Fruit fly (Drosophila melanogaster) whole organism, embryonic: Measurements from ENCODE around the gene Snx1.

Source experiments
- Bdp1 ChIP-seq: fragments of 200-800 bp; sonication (Bioruptor generic); optimal IDR thresholded peaks from 3 replicates; lab custom pipeline; 2016; ENCODE audit warnings: missing biosample characterization, missing genetic modification characterization
- Bgb ChIP-seq: fragments of 200-800 bp; sonication (Bioruptor generic); IDR thresholded peaks from 2 replicates; pipeline ENCODE4 v1.3.6; 2022; ENCODE audit warnings: missing biosample characterization, missing genetic modification characterization; ENCODE audit not compliant: partially characterized antibody
- CG10267 ChIP-seq: fragments of 200-800 bp; sonication (Bioruptor generic); optimal IDR thresholded peaks from 2 replicates; lab custom pipeline; 2018; ENCODE audit warnings: missing biosample characterization, mild to moderate bottlenecking, missing genetic modification characterization, moderate library complexity
- CG11398 ChIP-seq: fragments of 200-800 bp; sonication (Bioruptor generic); optimal IDR thresholded peaks from 2 replicates; lab custom pipeline; 2016; ENCODE audit warnings: missing biosample characterization, missing genetic modification characterization
- CG11504 ChIP-seq: fragments of 200-800 bp; sonication (Bioruptor generic); optimal IDR thresholded peaks from 3 replicates; lab custom pipeline; 2019; ENCODE audit warnings: missing biosample characterization, mild to moderate bottlenecking, missing genetic modification characterization, moderate library complexity
- CG1233 ChIP-seq: fragments of 200-800 bp; sonication (Bioruptor generic); optimal IDR thresholded peaks from 4 replicates; lab custom pipeline; 2018; ENCODE audit warnings: missing biosample characterization, mild to moderate bottlenecking, missing genetic modification characterization
- CG15269 ChIP-seq: fragments of 200-800 bp; sonication (Bioruptor generic); optimal IDR thresholded peaks from 2 replicates; lab custom pipeline; 2018; ENCODE audit warnings: missing biosample characterization, mild to moderate bottlenecking, missing genetic modification characterization, moderate library complexity
- CG15601 ChIP-seq: fragments of 200-800 bp; sonication (Bioruptor generic); optimal IDR thresholded peaks from 3 replicates; lab custom pipeline; 2019; ENCODE audit warnings: missing biosample characterization, mild to moderate bottlenecking, missing genetic modification characterization, moderate library complexity
- CG17359 ChIP-seq: fragments of 200-800 bp; sonication (Bioruptor generic); optimal IDR thresholded peaks from 3 replicates; lab custom pipeline; 2018; ENCODE audit warnings: missing biosample characterization, mild to moderate bottlenecking, missing genetic modification characterization, moderate library complexity
- CG2116 ChIP-seq: fragments of 200-800 bp; sonication (Bioruptor generic); optimal IDR thresholded peaks from 3 replicates; lab custom pipeline; 2018; ENCODE audit warnings: missing biosample characterization, mild to moderate bottlenecking, missing genetic modification characterization
- CG2129 ChIP-seq: fragments of 200-800 bp; sonication (Bioruptor generic); IDR thresholded peaks from 2 replicates; pipeline ENCODE4 v1.3.6; 2022; ENCODE audit warnings: missing biosample characterization, missing genetic modification characterization; ENCODE audit not compliant: partially characterized antibody
- CG2875 ChIP-seq: fragments of 200-800 bp; sonication (Bioruptor generic); optimal IDR thresholded peaks from 2 replicates; lab custom pipeline; 2017; ENCODE audit warnings: missing biosample characterization, mild to moderate bottlenecking, missing genetic modification characterization, missing genetic modification reagents
- CG32532 ChIP-seq: fragments of 200-800 bp; sonication (Bioruptor generic); IDR thresholded peaks from 2 replicates; pipeline ENCODE4 v1.3.6; 2022; ENCODE audit warnings: missing biosample characterization, missing genetic modification characterization
- CG3726 ChIP-seq: fragments of 200-800 bp; sonication (Bioruptor generic); IDR thresholded peaks from 3 replicates; pipeline ENCODE4, ENCODE4 v1.3.6; 2022; ENCODE audit warnings: missing biosample characterization, missing genetic modification characterization
- CG4404 ChIP-seq: fragments of 200-800 bp; sonication (Bioruptor generic); IDR thresholded peaks from 2 replicates; pipeline ENCODE4 v1.3.6; 2022; ENCODE audit warnings: missing biosample characterization, missing genetic modification characterization
- CG6175 ChIP-seq: fragments of 200-800 bp; sonication (Bioruptor generic); IDR thresholded peaks from 3 replicates; pipeline ENCODE4 v1.3.6; 2022; ENCODE audit warnings: missing biosample characterization, missing genetic modification characterization
- CG6765 ChIP-seq: fragments of 200-800 bp; sonication (Bioruptor generic); optimal IDR thresholded peaks from 3 replicates; lab custom pipeline; 2017; ENCODE audit warnings: missing biosample characterization, mild to moderate bottlenecking, missing genetic modification characterization
- CG6791 ChIP-seq: fragments of 200-800 bp; sonication (Bioruptor generic); IDR thresholded peaks from 3 replicates; pipeline ENCODE4 v1.3.6; 2022; ENCODE audit warnings: missing biosample characterization, missing genetic modification characterization; ENCODE audit not compliant: partially characterized antibody
- CG7357 ChIP-seq: fragments of 200-800 bp; sonication (Bioruptor generic); IDR thresholded peaks from 3 replicates; pipeline ENCODE4 v1.3.6; 2022; ENCODE audit warnings: missing biosample characterization, missing genetic modification characterization
- CG8281 ChIP-seq: fragments of 200-800 bp; sonication (Bioruptor generic); optimal IDR thresholded peaks from 2 replicates; lab custom pipeline; 2018; ENCODE audit warnings: missing biosample characterization, mild to moderate bottlenecking, missing genetic modification characterization, moderate library complexity
- Drgx ChIP-seq: fragments of 200-800 bp; sonication (Bioruptor generic); IDR thresholded peaks from 2 replicates; pipeline ENCODE4 v1.3.6; 2022; ENCODE audit warnings: missing biosample characterization, missing genetic modification characterization
- HLH3B ChIP-seq: fragments of 200-800 bp; sonication (Bioruptor generic); IDR thresholded peaks from 2 replicates; pipeline ENCODE4 v1.3.6; 2022; ENCODE audit warnings: missing biosample characterization, missing genetic modification characterization
- Hand ChIP-seq: fragments of 200-800 bp; sonication (Bioruptor generic); optimal IDR thresholded peaks from 2 replicates; lab custom pipeline; 2017; ENCODE audit warnings: mild to moderate bottlenecking, missing biosample characterization, missing genetic modification reagents, missing genetic modification characterization
- Hr51 ChIP-seq, 2 experiments: fragments of 200-800 bp; sonication (Bioruptor generic); optimal IDR thresholded peaks; 2 replicates in 1 of 2; 3 replicates in 1 of 2; lab custom pipeline; 2016 to 2018; ENCODE audit warnings: missing biosample characterization in 2 of 2, missing genetic modification characterization in 2 of 2, mild to moderate bottlenecking in 1 of 2, moderate library complexity in 1 of 2
- Meics ChIP-seq: fragments of 200-800 bp; sonication (Bioruptor generic); optimal IDR thresholded peaks from 2 replicates; lab custom pipeline; 2017; ENCODE audit warnings: missing biosample characterization, mild to moderate bottlenecking, missing genetic modification characterization
- NFAT ChIP-seq: fragments of 200-800 bp; sonication (Bioruptor generic); IDR thresholded peaks from 2 replicates; pipeline ENCODE4 v1.3.6; 2022; ENCODE audit warnings: missing biosample characterization, missing genetic modification characterization
- Opbp ChIP-seq: fragments of 200-800 bp; sonication (Bioruptor generic); IDR thresholded peaks from 3 replicates; pipeline ENCODE4 v1.3.6; 2022; ENCODE audit warnings: missing biosample characterization, missing genetic modification characterization; ENCODE audit not compliant: partially characterized antibody
- Sox100B ChIP-seq: fragments of 200-800 bp; sonication (Bioruptor generic); optimal IDR thresholded peaks from 3 replicates; lab custom pipeline; 2018; ENCODE audit warnings: missing biosample characterization, mild to moderate bottlenecking, missing genetic modification characterization
- Sox102F ChIP-seq: fragments of 200-800 bp; sonication (Bioruptor generic); optimal IDR thresholded peaks from 2 replicates; lab custom pipeline; 2018; ENCODE audit warnings: missing biosample characterization, mild to moderate bottlenecking, missing genetic modification characterization, moderate library complexity
- TFAM ChIP-seq: fragments of 200-800 bp; sonication (Bioruptor generic); optimal IDR thresholded peaks from 2 replicates; lab custom pipeline; 2017; ENCODE audit warnings: missing biosample characterization, missing genetic modification characterization, inconsistent platforms
- corto ChIP-seq: fragments of 200-800 bp; sonication (Bioruptor generic); optimal IDR thresholded peaks from 2 replicates; lab custom pipeline; 2016; ENCODE audit warnings: missing biosample characterization, mild to moderate bottlenecking, missing genetic modification characterization, moderate library complexity
- da ChIP-seq: fragments of 200-800 bp; sonication (Bioruptor generic); optimal IDR thresholded peaks from 2 replicates; lab custom pipeline; 2016; ENCODE audit warnings: missing biosample characterization, missing genetic modification characterization
- dati ChIP-seq: fragments of 200-800 bp; sonication (Bioruptor generic); IDR thresholded peaks from 2 replicates; pipeline ENCODE4 v1.3.6; 2022; ENCODE audit warnings: missing biosample characterization, missing genetic modification characterization
- eve ChIP-seq, 2 experiments: fragments of >200 bp; optimal IDR thresholded peaks; 2 replicates each; lab custom pipeline; 2017; ENCODE audit warnings: missing biosample characterization in 2 of 2, missing genetic modification characterization in 2 of 2
- gem ChIP-seq: fragments of 200-800 bp; sonication (Bioruptor generic); optimal IDR thresholded peaks from 2 replicates; lab custom pipeline; 2019; ENCODE audit warnings: missing biosample characterization, mild to moderate bottlenecking, missing genetic modification characterization, moderate library complexity
- hth ChIP-seq: fragments of >200 bp; optimal IDR thresholded peaks from 2 replicates; lab custom pipeline; 2017; ENCODE audit warnings: inconsistent platforms
- ind ChIP-seq: fragments of 200-800 bp; sonication (Bioruptor generic); optimal IDR thresholded peaks from 3 replicates; lab custom pipeline; 2016; ENCODE audit warnings: missing biosample characterization, missing genetic modification characterization
- kay ChIP-seq: fragments of 200-800 bp; sonication (Bioruptor generic); optimal IDR thresholded peaks from 2 replicates; lab custom pipeline; 2016; ENCODE audit warnings: missing biosample characterization, missing genetic modification characterization
- knrl ChIP-seq: fragments of 200-800 bp; sonication (Bioruptor generic); IDR thresholded peaks from 3 replicates; pipeline ENCODE4 v1.3.6; 2022; ENCODE audit warnings: missing biosample characterization, missing genetic modification characterization; ENCODE audit not compliant: partially characterized antibody
- mld ChIP-seq: fragments of 200-800 bp; sonication (Bioruptor generic); IDR thresholded peaks from 3 replicates; pipeline ENCODE4 v1.3.6; 2022; ENCODE audit warnings: missing biosample characterization, missing genetic modification characterization; ENCODE audit not compliant: partially characterized antibody
- pb ChIP-seq: fragments of 200-800 bp; sonication (Bioruptor generic); optimal IDR thresholded peaks from 3 replicates; lab custom pipeline; 2016; ENCODE audit warnings: missing biosample characterization, missing genetic modification characterization
- pita ChIP-seq: fragments of 200-800 bp; sonication (Bioruptor generic); optimal IDR thresholded peaks from 2 replicates; lab custom pipeline; 2017; ENCODE audit warnings: missing biosample characterization, mild to moderate bottlenecking, missing genetic modification characterization
- repo ChIP-seq: fragments of 200-800 bp; sonication (Bioruptor generic); optimal IDR thresholded peaks from 2 replicates; lab custom pipeline; 2016; ENCODE audit warnings: missing biosample characterization, missing genetic modification characterization
- rib ChIP-seq: fragments of 200-800 bp; sonication (Bioruptor generic); IDR thresholded peaks from 2 replicates; pipeline ENCODE4 v1.3.6; 2022; ENCODE audit warnings: missing biosample characterization, missing genetic modification characterization
- row ChIP-seq: fragments of 200-800 bp; sonication (Bioruptor generic); IDR thresholded peaks from 3 replicates; pipeline ENCODE4 v1.3.6; 2022; ENCODE audit warnings: missing biosample characterization, missing genetic modification characterization
- schlank ChIP-seq: fragments of 200-800 bp; sonication (Bioruptor generic); optimal IDR thresholded peaks from 2 replicates; lab custom pipeline; 2018; ENCODE audit warnings: missing biosample characterization, mild to moderate bottlenecking, missing genetic modification characterization
- sim ChIP-seq: fragments of 200-800 bp; sonication (Bioruptor generic); IDR thresholded peaks from 2 replicates; pipeline ENCODE4 v1.3.6; 2022; ENCODE audit warnings: missing biosample characterization, missing genetic modification characterization
- sisA ChIP-seq: fragments of 200-800 bp; sonication (Bioruptor generic); IDR thresholded peaks from 2 replicates; pipeline ENCODE4 v1.3.6; 2022; ENCODE audit warnings: missing biosample characterization, missing genetic modification characterization
- slbo ChIP-seq: fragments of 200-800 bp; sonication (Bioruptor generic); IDR thresholded peaks from 2 replicates; pipeline ENCODE4 v1.3.6; 2022; ENCODE audit warnings: missing biosample characterization, missing genetic modification characterization
- zen2 ChIP-seq: fragments of 200-800 bp; sonication (Bioruptor generic); IDR thresholded peaks from 3 replicates; pipeline ENCODE4 v1.3.6; 2022; ENCODE audit warnings: missing biosample characterization, missing genetic modification characterization; ENCODE audit not compliant: partially characterized antibody

Snx1 gene

DNA sequence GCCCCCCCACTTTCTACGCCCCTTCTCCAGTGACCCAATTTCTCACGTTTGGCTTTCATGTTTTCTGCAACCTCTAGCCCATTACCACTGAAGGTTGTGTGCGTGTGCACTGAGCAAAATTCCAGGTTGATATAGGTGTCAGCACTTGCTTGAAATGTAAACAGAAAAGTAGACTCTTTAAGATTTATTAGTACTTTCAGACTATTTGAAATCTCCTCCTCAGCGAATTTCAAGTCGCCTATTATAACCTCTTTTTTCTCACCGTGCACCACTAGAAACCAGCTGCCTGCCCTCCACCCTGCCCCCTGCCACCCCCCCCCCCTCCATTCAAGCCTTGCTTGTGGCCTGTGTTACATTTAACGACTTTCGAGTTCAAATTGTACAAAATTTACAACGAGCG, 14.4 kb upstream of the Snx1 start (continued):
- TF ChIP-seq sisA (GFP tag; lab: Robert Waterston, UW) = peak; percentile 82
- peak; percentile 4 for TF ChIP-seq CG1233 (GFP tag; lab: Kevin White, UChicago)
- peak; percentile 64 for TF ChIP-seq row (GFP tag; lab: Robert Waterston, UW)
- no peak for TF ChIP-seq pita
- TF ChIP-seq sim (GFP tag; lab: Robert Waterston, UW) = no peak
- TF ChIP-seq Bdp1 (GFP tag; lab: Kevin White, UChicago) = no peak
- TF ChIP-seq ind (GFP tag; lab: Kevin White, UChicago) = peak; percentile 55
- TF ChIP-seq CG8281 (tag; lab: Kevin White, UChicago) = no peak
- peak; percentile 7 for TF ChIP-seq Sox100B (GFP tag; lab: Kevin White, UChicago)
- TF ChIP-seq CG2116 = no peak
- TF ChIP-seq CG10267 = peak; percentile 19
- TF ChIP-seq kay (GFP tag; lab: Kevin White, UChicago) = no peak
- no peak for TF ChIP-seq Meics
- TF ChIP-seq CG3726 (GFP tag; lab: Robert Waterston, UW) = peak; percentile 43; the same call in 1 of the 3 replicates
- TF ChIP-seq CG2129 (GFP tag; lab: Robert Waterston, UW) = no peak
- TF ChIP-seq dati (GFP tag; lab: Robert Waterston, UW) = no peak
- no peak for TF ChIP-seq da (GFP tag; lab: Kevin White, UChicago)
- TF ChIP-seq Hand (GFP tag; lab: Kevin White, UChicago) = no peak
- TF ChIP-seq CG7357 (GFP tag; lab: Robert Waterston, UW) = peak; percentile 35; the same call in 1 of the 3 replicates
- TF ChIP-seq knrl = no peak
- no peak for TF ChIP-seq repo (GFP tag; lab: Kevin White, UChicago)
- TF ChIP-seq Bgb (GFP tag; lab: Robert Waterston, UW) = no peak
- peak; percentile 60 for TF ChIP-seq Sox102F (GFP tag; lab: Kevin White, UChicago)
- TF ChIP-seq, all 482 proteins: peak for 170

DNA sequence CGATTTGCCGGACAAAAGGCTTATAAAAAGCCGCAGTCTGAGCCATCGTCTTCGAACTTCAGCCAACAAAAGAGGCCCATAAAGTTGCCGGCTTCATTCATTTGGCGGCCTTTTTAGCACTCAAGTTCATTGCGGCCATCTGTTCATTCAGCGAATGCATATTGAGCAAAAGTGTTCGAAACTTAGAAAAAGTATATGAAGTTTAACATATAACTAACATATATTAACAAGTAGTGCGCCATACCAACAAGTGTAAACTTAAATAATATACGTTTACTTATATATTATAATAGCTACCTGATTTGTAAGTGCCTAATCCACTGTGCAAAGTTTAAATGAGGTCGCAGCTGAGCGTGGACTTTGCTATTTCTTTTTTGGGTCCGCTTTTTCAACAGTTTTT, 13.1 kb upstream of the Snx1 start:
- no peak for TF ChIP-seq corto (GFP tag; lab: Kevin White, UChicago)
- no peak for TF ChIP-seq NFAT (GFP tag; lab: Robert Waterston, UW)
- no peak for TF ChIP-seq schlank (tag; lab: Kevin White, UChicago)
- TF ChIP-seq gem = peak; percentile 25
- TF ChIP-seq sim (GFP tag; lab: Robert Waterston, UW) = no peak
- TF ChIP-seq pita = no peak
- TF ChIP-seq CG15601 = no peak
- TF ChIP-seq CG6175 (GFP tag; lab: Robert Waterston, UW) = no peak
- TF ChIP-seq HLH3B = 0 out of 2 replicates have a peak, but pooled peaks have one; percentile 13
- no peak for TF ChIP-seq TFAM (GFP tag; lab: Kevin White, UChicago)
- peak; percentile 19 for TF ChIP-seq CG17359 (tag; lab: Kevin White, UChicago)
- no peak for TF ChIP-seq mld (GFP tag; lab: Robert Waterston, UW)
- TF ChIP-seq CG4404 (GFP tag; lab: Robert Waterston, UW) = no peak
- peak; percentile 23 for TF ChIP-seq CG15269 (tag; lab: Kevin White, UChicago)
- TF ChIP-seq CG11504 (tag; lab: Kevin White, UChicago) = peak; percentile 13
- TF ChIP-seq zen2 (GFP tag; lab: Robert Waterston, UW) = no peak
- peak in 1 of 2 experiments; percentile 44 for TF ChIP-seq Hr51 (GFP tag; optimal IDR thresholded peaks at IDR 0.05; lab: Kevin White, UChicago)
- TF ChIP-seq CG6765 (GFP tag; lab: Kevin White, UChicago) = no peak
- no peak for TF ChIP-seq CG2875 (GFP tag; lab: Kevin White, UChicago)
- no peak for TF ChIP-seq CG11398
- TF ChIP-seq CG6791 (GFP tag; lab: Robert Waterston, UW) = no peak
- TF ChIP-seq Drgx = peak; percentile 17; the same call in 1 of the 2 replicates
- no peak for TF ChIP-seq rib (GFP tag; lab: Robert Waterston, UW)
- TF ChIP-seq slbo (GFP tag; lab: Robert Waterston, UW) = no peak
- no peak for TF ChIP-seq CG32532 (GFP tag; lab: Robert Waterston, UW)
- no peak for TF ChIP-seq pb (GFP tag; lab: Kevin White, UChicago)
- no peak for TF ChIP-seq eve (GFP tag; optimal IDR thresholded peaks at IDR 0.05; lab: Kevin White, UChicago)
- TF ChIP-seq hth (lab: Kevin White, UChicago) = no peak
- TF ChIP-seq Opbp (GFP tag; lab: Robert Waterston, UW) = no peak
